Worm (Caenorhabditis elegans) whole organism, L3 larva: Measurements from ENCODE around the gene sknr-1.

Source experiments
- ZK546.5 ChIP-seq: sonication (generic microtip); optimal IDR thresholded peaks from 2 replicates; lab custom pipeline; 2017; ENCODE audit warnings: missing biosample characterization, missing genetic modification characterization
- ama-1 ChIP-seq: fragments of 150-350 bp; optimal IDR thresholded peaks from 2 replicates; lab custom pipeline; 2018
- ceh-16 ChIP-seq: sonication (generic microtip); optimal IDR thresholded peaks from 2 replicates; lab custom pipeline; 2017; ENCODE audit warnings: missing biosample characterization, missing genetic modification characterization
- ceh-28 ChIP-seq: fragments of 150-350 bp; optimal IDR thresholded peaks from 2 replicates; lab custom pipeline; 2014; ENCODE audit warnings: missing biosample characterization, missing genetic modification reagents, missing genetic modification characterization
- ceh-82 ChIP-seq: fragments of 150-350 bp; optimal IDR thresholded peaks from 2 replicates; lab custom pipeline; 2014; ENCODE audit warnings: missing biosample characterization, missing genetic modification characterization
- egl-5 ChIP-seq: fragments of 150-350 bp; optimal IDR thresholded peaks from 2 replicates; lab custom pipeline; 2017; ENCODE audit warnings: missing biosample characterization, missing genetic modification reagents, missing genetic modification characterization, inconsistent platforms
- elt-2 ChIP-seq: sonication (generic microtip); optimal IDR thresholded peaks from 2 replicates; lab custom pipeline; 2016; ENCODE audit warnings: missing genetic modification reagents, mild to moderate bottlenecking, missing genetic modification characterization, missing compliant biosample characterization
- eor-1 ChIP-seq, 2 experiments: fragments of 150-350 bp; optimal IDR thresholded peaks; 2 replicates each; lab custom pipeline; 2014 to 2018; ENCODE audit warnings: missing biosample characterization in 2 of 2, missing genetic modification characterization in 2 of 2
- fos-1 ChIP-seq: fragments of 150-350 bp; optimal IDR thresholded peaks from 2 replicates; lab custom pipeline; 2014; ENCODE audit warnings: missing biosample characterization, missing genetic modification characterization
- hmg-11 ChIP-seq: sonication (generic microtip); optimal IDR thresholded peaks from 2 replicates; lab custom pipeline; 2016; ENCODE audit warnings: missing genetic modification characterization, missing compliant biosample characterization
- jun-1 ChIP-seq: fragments of 150-350 bp; optimal IDR thresholded peaks from 2 replicates; lab custom pipeline; 2014; ENCODE audit warnings: missing biosample characterization, missing genetic modification reagents, missing genetic modification characterization
- lin-15B ChIP-seq: fragments of 150-350 bp; optimal IDR thresholded peaks from 2 replicates; lab custom pipeline; 2014; ENCODE audit warnings: missing biosample characterization, missing genetic modification characterization
- lin-39 ChIP-seq: fragments of 150-350 bp; optimal IDR thresholded peaks from 2 replicates; lab custom pipeline; 2018; ENCODE audit warnings: missing biosample characterization, missing genetic modification reagents, missing genetic modification characterization
- lsy-12 ChIP-seq: sonication (generic microtip); optimal IDR thresholded peaks from 2 replicates; lab custom pipeline; 2016; ENCODE audit warnings: mild to moderate bottlenecking, missing genetic modification characterization, missing compliant biosample characterization
- mdl-1 ChIP-seq: fragments of 150-350 bp; optimal IDR thresholded peaks from 2 replicates; lab custom pipeline; 2014; ENCODE audit warnings: missing biosample characterization, missing genetic modification characterization
- mml-1 ChIP-seq: fragments of 150-350 bp; sonication (generic microtip); optimal IDR thresholded peaks from 3 replicates; lab custom pipeline; 2014; ENCODE audit warnings: missing biosample characterization, missing genetic modification characterization
- nfya-1 ChIP-seq: sonication (generic microtip); optimal IDR thresholded peaks from 2 replicates; lab custom pipeline; 2017; ENCODE audit warnings: missing genetic modification characterization, mild to moderate bottlenecking, missing compliant biosample characterization, antibody characterized with exemption, moderate library complexity; ENCODE audit not compliant: insufficient read depth
- nhr-11 ChIP-seq: fragments of 150-350 bp; optimal IDR thresholded peaks from 2 replicates; lab custom pipeline; 2014; ENCODE audit warnings: missing biosample characterization, missing genetic modification characterization
- nhr-25 ChIP-seq: sonication (generic microtip); optimal IDR thresholded peaks from 2 replicates; lab custom pipeline; 2017; ENCODE audit warnings: missing biosample characterization, missing genetic modification characterization
- nhr-77 ChIP-seq: fragments of 150-350 bp; optimal IDR thresholded peaks from 2 replicates; lab custom pipeline; 2014; ENCODE audit warnings: missing biosample characterization, missing genetic modification characterization
- pha-4 ChIP-seq: fragments of 150-350 bp; optimal IDR thresholded peaks from 2 replicates; lab custom pipeline; 2014; ENCODE audit warnings: missing biosample characterization, missing genetic modification reagents, missing genetic modification characterization
- pqm-1 ChIP-seq: fragments of 150-350 bp; optimal IDR thresholded peaks from 2 replicates; lab custom pipeline; 2017; ENCODE audit warnings: missing biosample characterization, missing genetic modification characterization, inconsistent platforms
- skn-1 ChIP-seq: fragments of 150-350 bp; optimal IDR thresholded peaks from 2 replicates; lab custom pipeline; 2014; ENCODE audit warnings: missing biosample characterization, missing genetic modification characterization
- snpc-4 ChIP-seq: fragments of 150-350 bp; optimal IDR thresholded peaks from 2 replicates; lab custom pipeline; 2014; ENCODE audit warnings: missing biosample characterization, missing genetic modification characterization
- tbx-2 ChIP-seq: sonication (generic microtip); optimal IDR thresholded peaks from 2 replicates; lab custom pipeline; 2016; ENCODE audit warnings: mild to moderate bottlenecking, missing genetic modification characterization, missing compliant biosample characterization
- unc-39 ChIP-seq: sonication (generic microtip); optimal IDR thresholded peaks from 4 replicates; lab custom pipeline; 2017; ENCODE audit warnings: missing biosample characterization, missing genetic modification characterization
- ztf-11 ChIP-seq: fragments of 150-350 bp; optimal IDR thresholded peaks from 2 replicates; lab custom pipeline; 2014; ENCODE audit warnings: missing biosample characterization, missing genetic modification characterization
- ztf-4 ChIP-seq: fragments of 150-350 bp; optimal IDR thresholded peaks from 2 replicates; lab custom pipeline; 2014; ENCODE audit warnings: missing biosample characterization, missing genetic modification characterization

sknr-1 gene

ce11 chrV:2672603-2673002 lies 47.3 kb upstream of the sknr-1 start, which contains the start of gene W02G9.3 (continued):
- TF ChIP-seq fos-1 (tag; lab: Kevin White, UChicago) (no peak), eor-1 (tag; optimal IDR thresholded peaks at IDR 0.05; lab: Kevin White, UChicago) (no peak), ceh-16 (tag; lab: Kevin White, UChicago) (no peak), nhr-77 (tag; lab: Kevin White, UChicago) (no peak), skn-1 (tag; lab: Kevin White, UChicago) (peak; percentile 33), egl-5 (tag; lab: Kevin White, UChicago) (peak; percentile 84), ztf-4 (no peak), snpc-4 (peak; percentile 67), nhr-11 (tag; lab: Kevin White, UChicago) (peak; percentile 96)

- no peak for TF ChIP-seq tbx-2
- peak; percentile 53 for TF ChIP-seq nfya-1 (tag; lab: Kevin White, UChicago)
- peak; percentile 41 for TF ChIP-seq nhr-25 (tag; lab: Kevin White, UChicago)
These were observed 45.9 kb upstream of the sknr-1 start, which contains the start of gene kel-8 for ce11 chrV:2671155-2671554. Gene kel-8, plus strand, starts transcription at chrV:2671455.

ce11 chrV:2666600-2666999 lies 41.3 kb upstream of the sknr-1 start, which contains the start of gene W02G9.4:
Gene W02G9.4, plus strand, starts transcription at chrV:2666900.
- no peak for TF ChIP-seq nfya-1 (tag; lab: Kevin White, UChicago)
- TF ChIP-seq hmg-11 (tag; lab: Kevin White, UChicago), result no peak
- TF ChIP-seq jun-1 (tag; lab: Kevin White, UChicago), result no peak
- no peak for TF ChIP-seq mdl-1 (tag; lab: Kevin White, UChicago)
- TF ChIP-seq egl-5 (tag; lab: Kevin White, UChicago), result no peak
- no peak for TF ChIP-seq lin-39 (tag; lab: Kevin White, UChicago)
- TF ChIP-seq pha-4 (tag; lab: Kevin White, UChicago), result no peak
- no peak for TF ChIP-seq mml-1 (tag; lab: Kevin White, UChicago)
- no peak for TF ChIP-seq ztf-11 (tag; lab: Kevin White, UChicago)
- TF ChIP-seq ceh-28 (tag; lab: Kevin White, UChicago), result no peak
- no peak for TF ChIP-seq skn-1 (tag; lab: Kevin White, UChicago)
- no peak for TF ChIP-seq ZK546.5 (tag; lab: Kevin White, UChicago)

- TF ChIP-seq lsy-12 (tag; lab: Kevin White, UChicago), result peak; percentile 14
- no peak for TF ChIP-seq unc-39 (tag; lab: Kevin White, UChicago)
These were observed 39.3 kb upstream of the sknr-1 start, which contains the start of gene ndx-2 for ce11 chrV:2664525-2665053. Gene ndx-2, minus strand, starts transcription at chrV:2665003.

ce11 chrV:2660457-2660856 lies 35.2 kb upstream of the sknr-1 start:
- TF ChIP-seq tbx-2 (no peak), mml-1 (tag; lab: Kevin White, UChicago) (no peak), ceh-28 (tag; lab: Kevin White, UChicago) (no peak), lsy-12 (tag; lab: Kevin White, UChicago) (no peak), nhr-77 (tag; lab: Kevin White, UChicago) (no peak), nhr-11 (tag; lab: Kevin White, UChicago) (no peak), unc-39 (tag; lab: Kevin White, UChicago) (no peak), ceh-82 (tag; lab: Kevin White, UChicago) (no peak), fos-1 (tag; lab: Kevin White, UChicago) (no peak), mdl-1 (tag; lab: Kevin White, UChicago) (no peak)

- TF ChIP-seq snpc-4 (no peak), nhr-77 (tag; lab: Kevin White, UChicago) (no peak), ama-1 (lab: Kevin White, UChicago) (no peak), lin-15B (peak; percentile 7), eor-1 (tag; optimal IDR thresholded peaks at IDR 0.05; lab: Kevin White, UChicago) (no peak), lsy-12 (tag; lab: Kevin White, UChicago) (no peak), pha-4 (tag; lab: Kevin White, UChicago) (peak; percentile 39), elt-2 (peak; percentile 50), nfya-1 (tag; lab: Kevin White, UChicago) (peak; percentile 26), pqm-1 (tag; lab: Kevin White, UChicago) (peak; percentile 9)
These were observed 32.4 kb upstream of the sknr-1 start for ce11 chrV:2657682-2658081.
